Fruit fly (Drosophila melanogaster) whole organism, adult: Measurements from ENCODE around the gene CG14431.

ENCODE experiments used
- CG1620 ChIP-seq: fragments of 200-800 bp; sonication (Bioruptor generic); optimal IDR thresholded peaks from 2 replicates; lab custom pipeline; 2016; ENCODE audit warnings: missing biosample characterization, missing genetic modification characterization
- CG33017 ChIP-seq: fragments of 200-800 bp; sonication (Bioruptor generic); optimal IDR thresholded peaks from 2 replicates; lab custom pipeline; 2018; ENCODE audit warnings: missing biosample characterization, mild to moderate bottlenecking, missing genetic modification characterization, moderate library complexity
- CG7101 ChIP-seq: fragments of 200-800 bp; sonication (Bioruptor generic); optimal IDR thresholded peaks from 2 replicates; lab custom pipeline; 2018; ENCODE audit warnings: missing biosample characterization, mild to moderate bottlenecking, missing genetic modification characterization, moderate library complexity
- cic ChIP-seq: fragments of 200-800 bp; sonication (Bioruptor generic); optimal IDR thresholded peaks from 2 replicates; lab custom pipeline; 2017; ENCODE audit warnings: missing biosample characterization, mild to moderate bottlenecking, missing genetic modification characterization, moderate library complexity
- kay ChIP-seq: fragments of 200-800 bp; sonication (Bioruptor generic); peaks from one replicate; lab custom pipeline; 2016; ENCODE audit warnings: missing biosample characterization, missing genetic modification characterization, borderline replicate concordance

- TF ChIP-seq CG33017 (no peak), CG1620 (no peak), CG7101 (no peak), cic (GFP tag; lab: Kevin White, UChicago) (no peak), kay (no peak)
Measured at dm6 chrX:6876343-6876742, 31.7 kb upstream of the CG14431 start.
